Fruit fly (Drosophila melanogaster) whole organism, prepupa: ENCODE results near the gene RpS28a.

ENCODE experiments used
- Blimp-1 ChIP-seq: fragments of 200-800 bp; sonication (Bioruptor generic); optimal IDR thresholded peaks from 3 replicates; lab custom pipeline; 2017; ENCODE audit warnings: missing biosample characterization, missing genetic modification characterization, mild to moderate bottlenecking, moderate library complexity, missing genetic modification reagents
- CG10631 ChIP-seq: fragments of 200-800 bp; sonication (Bioruptor generic); optimal IDR thresholded peaks from 2 replicates; lab custom pipeline; 2016; ENCODE audit warnings: missing biosample characterization, missing genetic modification characterization
- CG11294 ChIP-seq: fragments of 200-800 bp; sonication (Bioruptor generic); IDR thresholded peaks from 2 replicates; pipeline ENCODE4 v1.3.6; 2022; ENCODE audit warnings: missing biosample characterization, missing genetic modification characterization
- CG11902 ChIP-seq: fragments of 200-800 bp; sonication (Bioruptor generic); optimal IDR thresholded peaks from 3 replicates; lab custom pipeline; 2016; ENCODE audit warnings: missing biosample characterization, missing genetic modification characterization
- CG15336 ChIP-seq: fragments of 200-800 bp; sonication (Bioruptor generic); IDR thresholded peaks from 2 replicates; pipeline ENCODE4 v1.3.6; 2022; ENCODE audit warnings: missing biosample characterization, missing genetic modification characterization
- CG1621 ChIP-seq: fragments of 200-800 bp; sonication (Bioruptor generic); optimal IDR thresholded peaks from 3 replicates; lab custom pipeline; 2018; ENCODE audit warnings: missing biosample characterization, mild to moderate bottlenecking, missing genetic modification characterization
- CG16779 ChIP-seq: fragments of 200-800 bp; sonication (Bioruptor generic); optimal IDR thresholded peaks from 3 replicates; lab custom pipeline; 2017; ENCODE audit warnings: missing biosample characterization, mild to moderate bottlenecking, missing genetic modification characterization
- CG3032 ChIP-seq: fragments of 200-800 bp; optimal IDR thresholded peaks from 2 replicates; lab custom pipeline; 2019; ENCODE audit warnings: missing biosample characterization, mild to moderate bottlenecking, missing genetic modification characterization, moderate library complexity
- CG31627 ChIP-seq: fragments of 200-800 bp; sonication (Bioruptor generic); optimal IDR thresholded peaks from 3 replicates; lab custom pipeline; 2016; ENCODE audit warnings: missing biosample characterization, missing genetic modification characterization
- CG34406 ChIP-seq: fragments of 200-800 bp; sonication (Bioruptor generic); optimal IDR thresholded peaks from 3 replicates; lab custom pipeline; 2016; ENCODE audit warnings: missing biosample characterization, missing genetic modification characterization
- CG3919 ChIP-seq: fragments of 200-800 bp; sonication (Bioruptor generic); optimal IDR thresholded peaks from 3 replicates; lab custom pipeline; 2016; ENCODE audit warnings: missing biosample characterization, missing genetic modification characterization
- CG4318 ChIP-seq: fragments of 200-800 bp; sonication (Bioruptor generic); optimal IDR thresholded peaks from 3 replicates; lab custom pipeline; 2017; ENCODE audit warnings: missing biosample characterization, mild to moderate bottlenecking, missing genetic modification characterization
- CG6163 ChIP-seq: fragments of 200-800 bp; sonication (Bioruptor generic); IDR thresholded peaks from 3 replicates; pipeline ENCODE4 v1.3.6; 2022; ENCODE audit warnings: missing biosample characterization, missing genetic modification characterization
- CG6276 ChIP-seq: fragments of 200-800 bp; sonication (Bioruptor generic); optimal IDR thresholded peaks from 2 replicates; lab custom pipeline; 2017; ENCODE audit warnings: missing biosample characterization, mild to moderate bottlenecking, missing genetic modification characterization
- CG6854 ChIP-seq: fragments of 200-800 bp; sonication (Bioruptor generic); optimal IDR thresholded peaks from 2 replicates; lab custom pipeline; 2017; ENCODE audit warnings: missing biosample characterization, mild to moderate bottlenecking, missing genetic modification characterization
- CG8119 ChIP-seq: fragments of 200-800 bp; sonication (Bioruptor generic); IDR thresholded peaks from 3 replicates; pipeline ENCODE4 v1.3.6; 2022; ENCODE audit warnings: missing biosample characterization, missing genetic modification characterization
- CG8319 ChIP-seq: fragments of 200-800 bp; sonication (Bioruptor generic); optimal IDR thresholded peaks from 3 replicates; lab custom pipeline; 2016; ENCODE audit warnings: missing biosample characterization, missing genetic modification characterization
- CG8632 ChIP-seq: fragments of 200-800 bp; sonication (Bioruptor generic); optimal IDR thresholded peaks from 3 replicates; lab custom pipeline; 2016; ENCODE audit warnings: missing biosample characterization, missing genetic modification characterization
- CG9139 ChIP-seq: fragments of 200-800 bp; sonication (Bioruptor generic); optimal IDR thresholded peaks from 3 replicates; lab custom pipeline; 2017; ENCODE audit warnings: missing biosample characterization, mild to moderate bottlenecking, missing genetic modification characterization
- Eip75B ChIP-seq: fragments of 200-800 bp; sonication (Bioruptor generic); optimal IDR thresholded peaks from 3 replicates; lab custom pipeline; 2016; ENCODE audit warnings: missing biosample characterization, missing genetic modification characterization
- Eip78C ChIP-seq: fragments of 200-800 bp; sonication (Bioruptor generic); peaks from one replicate; lab custom pipeline; 2016; ENCODE audit warnings: missing biosample characterization, missing genetic modification characterization
- Ets21C ChIP-seq: fragments of 200-800 bp; sonication (Bioruptor generic); optimal IDR thresholded peaks from 3 replicates; lab custom pipeline; 2016; ENCODE audit warnings: missing biosample characterization, missing genetic modification characterization
- Ets96B ChIP-seq: fragments of 200-800 bp; optimal IDR thresholded peaks from 2 replicates; lab custom pipeline; 2019; ENCODE audit warnings: missing biosample characterization, mild to moderate bottlenecking, missing genetic modification characterization, moderate library complexity
- Gug ChIP-seq: fragments of 200-800 bp; sonication (Bioruptor generic); IDR thresholded peaks from 2 replicates; pipeline ENCODE4 v1.3.6; 2022; ENCODE audit warnings: missing biosample characterization, missing genetic modification characterization
- Hr38 ChIP-seq: sonication (Bioruptor generic); optimal IDR thresholded peaks from 2 replicates; lab custom pipeline; 2016; ENCODE audit warnings: missing biosample characterization, missing genetic modification characterization
- Hr39 ChIP-seq: fragments of 200-800 bp; sonication (Bioruptor generic); optimal IDR thresholded peaks from 2 replicates; lab custom pipeline; 2016; ENCODE audit warnings: missing biosample characterization, missing genetic modification characterization
- Hr4 ChIP-seq: fragments of 200-800 bp; sonication (Bioruptor generic); optimal IDR thresholded peaks from 3 replicates; lab custom pipeline; 2016; ENCODE audit warnings: missing biosample characterization, missing genetic modification characterization
- Lpt ChIP-seq: fragments of 200-800 bp; sonication (Bioruptor generic); optimal IDR thresholded peaks from 3 replicates; lab custom pipeline; 2016; ENCODE audit warnings: missing biosample characterization, missing genetic modification characterization
- Met ChIP-seq: fragments of 200-800 bp; sonication (Bioruptor generic); optimal IDR thresholded peaks from 3 replicates; lab custom pipeline; 2016; ENCODE audit warnings: missing biosample characterization, missing genetic modification characterization
- OdsH ChIP-seq: fragments of 200-800 bp; sonication (Bioruptor generic); optimal IDR thresholded peaks from 3 replicates; lab custom pipeline; 2016; ENCODE audit warnings: missing biosample characterization, missing genetic modification characterization
- Smox ChIP-seq: fragments of 200-800 bp; sonication (Bioruptor generic); optimal IDR thresholded peaks from 3 replicates; lab custom pipeline; 2016; ENCODE audit warnings: missing biosample characterization, missing genetic modification characterization
- Sox14 ChIP-seq: fragments of 200-800 bp; sonication (Bioruptor generic); optimal IDR thresholded peaks from 3 replicates; lab custom pipeline; 2016; ENCODE audit warnings: missing biosample characterization, missing genetic modification characterization
- Sox15 ChIP-seq: fragments of 200-800 bp; sonication (Bioruptor generic); optimal IDR thresholded peaks from 3 replicates; lab custom pipeline; 2016; ENCODE audit warnings: missing biosample characterization, missing genetic modification characterization
- achi ChIP-seq: fragments of 200-800 bp; sonication (Bioruptor generic); optimal IDR thresholded peaks from 3 replicates; lab custom pipeline; 2016; ENCODE audit warnings: missing biosample characterization, missing genetic modification characterization
- acj6 ChIP-seq: fragments of 200-800 bp; sonication (Bioruptor generic); optimal IDR thresholded peaks from 3 replicates; lab custom pipeline; 2016; ENCODE audit warnings: missing biosample characterization, missing genetic modification characterization
- cyc ChIP-seq: fragments of 200-800 bp; sonication (Bioruptor generic); optimal IDR thresholded peaks from 3 replicates; lab custom pipeline; 2016; ENCODE audit warnings: missing biosample characterization, missing genetic modification characterization
- dac ChIP-seq: fragments of 200-800 bp; sonication (Bioruptor generic); optimal IDR thresholded peaks from 2 replicates; lab custom pipeline; 2017; ENCODE audit warnings: missing biosample characterization, mild to moderate bottlenecking, missing genetic modification characterization
- dsx ChIP-seq: fragments of 200-800 bp; optimal IDR thresholded peaks from 3 replicates; lab custom pipeline; 2019; ENCODE audit warnings: missing biosample characterization, mild to moderate bottlenecking, missing genetic modification characterization, moderate library complexity; ENCODE audit not compliant: poor library complexity, severe bottlenecking
- eg ChIP-seq: fragments of 200-800 bp; sonication (Bioruptor generic); IDR thresholded peaks from 3 replicates; pipeline ENCODE4 v1.3.6; 2022; ENCODE audit warnings: missing biosample characterization, missing genetic modification characterization
- esn ChIP-seq: fragments of 200-800 bp; sonication (Bioruptor generic); optimal IDR thresholded peaks from 2 replicates; lab custom pipeline; 2016; ENCODE audit warnings: missing biosample characterization, mild to moderate bottlenecking, missing genetic modification characterization, moderate library complexity
- fd85E ChIP-seq: fragments of 200-800 bp; sonication (Bioruptor generic); optimal IDR thresholded peaks from 3 replicates; lab custom pipeline; 2016; ENCODE audit warnings: missing biosample characterization, missing genetic modification characterization
- lz ChIP-seq: fragments of 200-800 bp; sonication (Bioruptor generic); optimal IDR thresholded peaks from 3 replicates; lab custom pipeline; 2016; ENCODE audit warnings: missing biosample characterization, missing genetic modification characterization
- net ChIP-seq: fragments of 200-800 bp; sonication (Bioruptor generic); optimal IDR thresholded peaks from 3 replicates; lab custom pipeline; 2016; ENCODE audit warnings: missing biosample characterization, missing genetic modification characterization
- pdm3 ChIP-seq: fragments of 200-800 bp; sonication (Bioruptor generic); optimal IDR thresholded peaks from 3 replicates; lab custom pipeline; 2016; ENCODE audit warnings: missing biosample characterization, missing genetic modification characterization
- salr ChIP-seq, 2 experiments: fragments of 200-800 bp; sonication (Bioruptor generic); optimal IDR thresholded peaks; 3 replicates each; lab custom pipeline; 2016 to 2018; ENCODE audit warnings: missing biosample characterization in 2 of 2, missing genetic modification characterization in 2 of 2, mild to moderate bottlenecking in 1 of 2
- spab ChIP-seq: fragments of 200-800 bp; sonication (Bioruptor generic); optimal IDR thresholded peaks from 2 replicates; lab custom pipeline; 2017; ENCODE audit warnings: missing biosample characterization, mild to moderate bottlenecking, missing genetic modification characterization, missing genetic modification reagents
- ss ChIP-seq, 2 experiments: fragments of 200-800 bp; sonication (Bioruptor generic); optimal IDR thresholded peaks; 2 replicates in 1 of 2; 3 replicates in 1 of 2; lab custom pipeline; 2017 to 2018; ENCODE audit warnings: mild to moderate bottlenecking in 2 of 2, missing biosample characterization in 2 of 2, missing genetic modification characterization in 2 of 2, moderate library complexity in 1 of 2
- topi ChIP-seq: fragments of 200-800 bp; sonication (Bioruptor generic); optimal IDR thresholded peaks from 3 replicates; lab custom pipeline; 2016; ENCODE audit warnings: missing biosample characterization, missing genetic modification characterization
- vri ChIP-seq: fragments of 200-800 bp; sonication (Bioruptor generic); optimal IDR thresholded peaks from 3 replicates; lab custom pipeline; 2016; ENCODE audit warnings: missing biosample characterization, mild to moderate bottlenecking, missing genetic modification characterization

Gene RpS28a

DNA sequence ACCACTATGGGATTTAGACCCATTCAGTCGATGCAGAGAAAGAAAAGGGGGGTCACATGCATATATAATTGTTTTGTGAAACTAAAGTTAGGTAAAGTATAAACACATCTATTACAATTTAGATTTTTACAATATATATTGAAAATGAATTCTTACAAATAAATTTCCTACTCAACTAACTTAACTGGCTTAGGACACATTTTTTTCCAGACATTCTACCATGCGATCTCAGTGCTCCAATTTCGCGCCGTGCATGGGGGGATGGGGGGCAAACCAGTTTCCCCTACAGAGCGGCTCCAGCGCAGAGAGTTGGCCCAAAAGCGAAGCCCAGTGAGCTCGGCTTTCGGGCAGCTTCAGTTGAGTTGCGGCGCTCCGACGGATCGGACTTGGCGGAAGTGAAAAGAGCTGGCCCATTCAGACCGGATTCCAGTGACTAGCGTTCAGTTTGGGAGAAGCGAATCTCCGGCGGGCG, 39.3 kb downstream of the RpS28a start, which contains the start of gene CG7896 (continued):
- peak; percentile 67 for TF ChIP-seq CG6854
- TF ChIP-seq net (GFP tag; lab: Kevin White, UChicago): peak; percentile 78
- peak; percentile 76 for TF ChIP-seq dsx (GFP tag; lab: Kevin White, UChicago)
- peak; percentile 93 for TF ChIP-seq CG6163
- TF ChIP-seq CG15336 (GFP tag; lab: Robert Waterston, UW): peak; percentile 93
- TF ChIP-seq CG16779 (tag; lab: Kevin White, UChicago): peak; percentile 51
- TF ChIP-seq CG3919 (GFP tag; lab: Kevin White, UChicago): peak; percentile 83
- TF ChIP-seq CG10631 (GFP tag; lab: Kevin White, UChicago): peak; percentile 86
- TF ChIP-seq CG6276 (GFP tag; lab: Kevin White, UChicago): peak; percentile 78
- peak; percentile 90 for TF ChIP-seq esn (GFP tag; lab: Kevin White, UChicago)
- peak; percentile 75 for TF ChIP-seq Sox15
- peak; percentile 70 for TF ChIP-seq Sox14

DNA sequence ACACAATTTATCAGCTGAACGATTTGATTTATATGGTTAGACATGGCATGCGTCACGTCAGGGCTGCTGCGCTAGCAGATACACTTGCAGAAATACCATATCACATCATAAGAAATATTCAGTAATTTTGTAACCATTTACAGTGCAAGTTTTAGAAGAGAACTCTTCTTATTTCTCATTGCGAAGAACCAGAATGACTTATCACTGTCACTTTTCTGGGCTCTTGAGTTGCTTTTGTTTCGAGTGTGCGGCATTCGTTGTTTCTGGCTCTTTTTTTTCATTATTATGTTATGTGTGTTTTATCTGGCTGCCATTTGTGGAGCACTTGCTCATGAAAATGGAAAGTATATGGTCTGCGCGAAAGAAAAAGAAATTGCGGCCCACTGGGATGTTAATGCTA, 40.4 kb downstream of the RpS28a start:
- TF ChIP-seq CG1621 (no peak), eg (GFP tag; lab: Robert Waterston, UW) (peak; percentile 89), CG31627 (GFP tag; lab: Kevin White, UChicago) (no peak), CG11294 (GFP tag; lab: Robert Waterston, UW) (peak; percentile 67), fd85E (GFP tag; lab: Kevin White, UChicago) (no peak), dsx (GFP tag; lab: Kevin White, UChicago) (no peak), CG34406 (GFP tag; lab: Kevin White, UChicago) (no peak), Smox (no peak), CG16779 (tag; lab: Kevin White, UChicago) (no peak), achi (peak; percentile 46), spab (GFP tag; lab: Kevin White, UChicago) (no peak), vri (GFP tag; lab: Kevin White, UChicago) (no peak), Gug (GFP tag; lab: Robert Waterston, UW) (peak; percentile 62), Hr4 (GFP tag; lab: Kevin White, UChicago) (peak; percentile 89), Sox15 (no peak), Sox14 (peak; percentile 23), CG4318 (GFP tag; lab: Kevin White, UChicago) (peak; percentile 74), CG9139 (GFP tag; lab: Kevin White, UChicago) (no peak), Blimp-1 (GFP tag; lab: Kevin White, UChicago) (no peak), pdm3 (GFP tag; lab: Kevin White, UChicago) (peak; percentile 10), Met (GFP tag; lab: Kevin White, UChicago) (peak; percentile 6), CG8632 (GFP tag; lab: Kevin White, UChicago) (no peak), CG6163 (peak; percentile 84), Lpt (peak; percentile 39), CG8319 (GFP tag; lab: Kevin White, UChicago) (no peak), cyc (no peak), CG6854 (no peak), Ets21C (GFP tag; lab: Kevin White, UChicago) (no peak), Eip75B (GFP tag; lab: Kevin White, UChicago) (no peak), acj6 (GFP tag; lab: Kevin White, UChicago) (peak; percentile 44), CG8119 (GFP tag; lab: Robert Waterston, UW) (peak; percentile 83), dac (GFP tag; lab: Kevin White, UChicago) (peak; percentile 73), topi (GFP tag; lab: Kevin White, UChicago) (no peak), lz (GFP tag; lab: Kevin White, UChicago) (no peak), OdsH (GFP tag; lab: Kevin White, UChicago) (peak; percentile 37), CG3032 (no peak), Ets96B (tag; lab: Kevin White, UChicago) (no peak), CG3919 (GFP tag; lab: Kevin White, UChicago) (peak; percentile 30), ss (GFP tag; optimal IDR thresholded peaks at IDR 0.05; lab: Kevin White, UChicago) (no peak), Hr38 (no peak), Eip78C (GFP tag; lab: Kevin White, UChicago) (peak; percentile 60), salr (GFP tag; optimal IDR thresholded peaks at IDR 0.05; lab: Kevin White, UChicago) (peak in 1 of 2 experiments; percentile 41), Hr39 (GFP tag; lab: Kevin White, UChicago) (peak; percentile 24), CG15336 (GFP tag; lab: Robert Waterston, UW) (peak; percentile 87), esn (GFP tag; lab: Kevin White, UChicago) (no peak), CG11902 (GFP tag; lab: Kevin White, UChicago) (no peak)
